Worm (Caenorhabditis elegans): ENCODE measurements around the gene C04E7.1.

Gene C04E7.1

DNA sequence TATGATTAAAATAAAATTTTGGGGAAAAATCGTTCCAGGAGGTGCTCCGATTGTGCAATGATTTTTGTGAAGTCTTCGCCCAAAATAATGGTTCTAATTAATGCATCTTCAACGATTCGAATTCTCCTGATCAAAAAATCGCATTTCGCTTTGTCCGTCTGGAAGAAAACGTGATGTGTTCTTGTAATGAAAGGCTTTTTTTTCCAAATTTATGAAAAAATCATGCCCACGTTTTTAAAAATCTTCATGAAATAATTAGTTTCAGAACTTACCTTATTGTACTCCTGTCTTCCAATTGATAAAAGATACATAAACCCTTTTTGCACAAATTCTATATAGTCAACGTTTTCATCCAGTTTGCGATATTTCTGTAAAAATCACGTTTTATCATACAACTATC is 31.7 kb downstream of the C04E7.1 start:
- TF ChIP-seq fos-1 (tag; optimal IDR thresholded peaks at IDR 0.05): no peak
- no peak for TF ChIP-seq ZK546.5 (tag; optimal IDR thresholded peaks at IDR 0.05)
- no peak for TF ChIP-seq nhr-6 (tag; optimal IDR thresholded peaks at IDR 0.05)
- peak in 1 of 2 experiments; percentile 92 for TF ChIP-seq unc-62 (GFP tag; optimal IDR thresholded peaks at IDR 0.05 in 1 of 2)
- no peak for TF ChIP-seq unc-62 (tag; optimal IDR thresholded peaks at IDR 0.05)
- no peak for TF ChIP-seq lin-39 (tag; optimal IDR thresholded peaks at IDR 0.05)
- TF ChIP-seq zip-2 (tag; optimal IDR thresholded peaks at IDR 0.05): no peak
- no peak for TF ChIP-seq ceh-62 (tag; optimal IDR thresholded peaks at IDR 0.05)

DNA sequence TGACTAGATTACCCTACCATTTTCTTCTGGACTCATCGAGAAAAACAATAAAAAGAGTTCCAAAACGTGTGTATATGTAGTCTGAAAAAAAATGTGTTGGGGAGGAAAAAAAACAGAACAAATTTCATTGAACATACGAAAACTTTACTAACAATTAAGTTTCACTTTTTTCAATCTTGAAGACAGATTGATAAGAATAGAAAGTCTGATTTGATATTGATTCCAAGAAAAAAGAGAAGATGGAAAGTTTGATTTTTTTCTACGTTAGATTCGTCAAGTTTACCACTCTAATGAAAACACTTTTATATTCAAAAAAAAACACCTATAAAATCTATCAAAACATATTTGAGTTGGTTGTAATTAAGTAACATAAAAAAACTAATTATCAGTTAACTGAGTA is 32.6 kb downstream of the C04E7.1 start, which contains the start of gene R04A9.9:
TSS of gene R04A9.9 (minus strand) at position 101 of the 400 bp plus-strand sequence.
- TF ChIP-seq ceh-82 (tag; optimal IDR thresholded peaks at IDR 0.05) (no peak), cey-2 (tag; optimal IDR thresholded peaks at IDR 0.05; ENCODE audit: borderline replicate concordance, insufficient read depth) (no peak), dmd-6 (GFP tag; IDR thresholded peaks at IDR 0.05) (no peak), lin-38 (GFP tag; IDR thresholded peaks at IDR 0.05) (no peak), daf-8 (GFP tag; IDR thresholded peaks at IDR 0.05) (no peak), egl-43 (GFP tag; IDR thresholded peaks at IDR 0.05) (no peak), ztf-11 (tag; optimal IDR thresholded peaks at IDR 0.05) (no peak), Y48G9A.11 (GFP tag; IDR thresholded peaks at IDR 0.05) (no peak), ctbp-1 (GFP tag; IDR thresholded peaks at IDR 0.05) (no peak), hmg-1.1 (GFP tag; IDR thresholded peaks at IDR 0.05) (no peak), F49E8.2 (tag; optimal IDR thresholded peaks at IDR 0.05; ENCODE audit: borderline replicate concordance) (no peak), ceh-32 (tag; optimal IDR thresholded peaks at IDR 0.05; ENCODE audit: poor library complexity) (no peak), ceh-20 (GFP tag; IDR thresholded peaks at IDR 0.05) (no peak), gei-8 (GFP tag; optimal IDR thresholded peaks at IDR 0.05) (no peak), dmd-8 (GFP tag; IDR thresholded peaks at IDR 0.05) (no peak)

DNA sequence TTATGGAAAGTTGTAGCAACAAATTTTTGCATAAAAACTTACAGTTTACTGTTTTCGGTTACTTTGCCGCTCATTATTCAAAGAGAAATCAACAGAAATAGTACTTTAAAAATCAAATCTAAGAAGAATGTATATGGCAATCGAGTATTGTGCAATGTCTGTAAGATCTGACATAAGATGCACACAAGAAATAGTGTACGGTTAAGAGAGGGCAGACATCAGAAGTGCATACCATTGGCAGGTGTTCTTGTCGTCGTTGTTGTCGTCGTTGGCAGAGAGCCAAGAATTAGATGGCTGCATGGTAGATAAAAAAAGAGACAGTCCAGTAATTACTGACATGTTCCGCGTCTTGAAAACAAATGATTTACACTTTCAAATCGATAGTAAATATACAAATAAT is 36.8 kb downstream of the C04E7.1 start, which contains the start of gene R04A9.7:
TSS of gene R04A9.7 (minus strand) at position 184 of the 400 bp plus-strand sequence.
- TF ChIP-seq rbr-2 (tag; optimal IDR thresholded peaks at IDR 0.05): no peak

DNA sequence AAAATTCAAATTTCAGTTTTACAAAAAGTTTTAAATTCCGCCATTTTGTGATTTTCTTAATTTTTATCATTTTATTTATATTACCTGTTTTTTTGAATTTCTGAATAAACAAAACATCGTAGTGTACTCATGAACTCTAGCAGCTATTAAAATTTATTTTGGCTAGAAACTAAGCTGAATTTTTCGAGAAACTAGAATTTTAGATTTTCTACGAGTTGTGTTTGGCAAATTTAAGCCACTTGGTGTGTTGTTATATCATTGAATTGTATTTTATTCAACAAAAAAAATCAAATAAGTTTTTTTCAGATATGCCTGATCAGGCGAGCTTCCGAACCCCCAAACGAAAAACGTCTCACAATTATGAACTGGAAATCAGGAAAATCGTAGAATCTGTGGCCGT is 39.4 kb downstream of the C04E7.1 start, which contains the start of gene R04A9.6:
TSS of gene R04A9.6 (plus strand) at position 301 of the 400 bp plus-strand sequence.
- TF ChIP-seq aha-1 (tag) (peak; percentile 73), F37D6.2 (tag; optimal IDR thresholded peaks at IDR 0.05) (no peak)

DNA sequence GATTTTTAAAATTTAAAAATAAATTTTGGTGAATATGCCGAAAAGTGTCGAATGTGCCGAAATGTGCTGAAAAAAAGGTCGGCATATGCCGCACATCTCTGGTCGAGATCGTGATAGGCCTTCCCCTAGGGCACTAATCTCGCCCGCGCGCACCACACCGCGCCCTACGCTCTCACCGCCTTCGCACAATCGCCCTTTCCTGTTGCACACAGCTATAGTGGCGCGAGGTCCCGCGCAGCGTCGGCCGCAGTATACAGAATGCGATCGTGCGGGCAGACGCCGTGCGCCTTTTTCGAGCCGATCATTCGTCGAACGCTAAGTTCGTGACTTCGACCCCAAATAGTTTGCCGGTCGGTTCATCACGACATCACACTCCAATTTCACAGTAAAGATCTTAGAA is 41.6 kb downstream of the C04E7.1 start:
- peak; percentile 61 for TF ChIP-seq aha-1 (tag)
- no peak for TF ChIP-seq lin-38 (GFP tag; IDR thresholded peaks at IDR 0.05)
- TF ChIP-seq nhr-11 (tag; optimal IDR thresholded peaks at IDR 0.05): no peak
- no peak for TF ChIP-seq saeg-2 (GFP tag; IDR thresholded peaks at IDR 0.05)
- TF ChIP-seq hlh-30 (tag; optimal IDR thresholded peaks at IDR 0.05; ENCODE audit: insufficient read depth): no peak
- peak; percentile 82 for TF ChIP-seq set-16 (GFP tag; IDR thresholded peaks at IDR 0.05)

DNA sequence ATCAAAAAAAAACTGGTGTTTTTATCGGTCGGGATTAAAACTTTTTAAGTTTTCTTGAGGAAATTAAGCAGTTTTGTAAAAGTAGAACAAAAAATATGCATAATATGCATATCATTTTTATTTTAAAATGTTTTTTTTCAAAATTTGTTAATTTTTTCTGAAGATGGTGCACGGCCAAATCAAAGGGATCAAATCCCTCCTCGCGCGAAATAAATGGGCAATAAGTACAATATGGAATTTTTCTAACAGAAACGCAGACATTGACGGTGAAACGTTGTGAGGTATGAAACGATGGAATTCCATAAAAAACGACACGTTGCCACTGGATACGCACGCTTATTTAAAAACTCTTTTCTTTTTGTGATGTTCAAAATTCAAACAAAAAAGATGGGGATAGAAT is 45.1 kb downstream of the C04E7.1 start:
- TF ChIP-seq duxl-1 (tag; optimal IDR thresholded peaks at IDR 0.05; ENCODE audit: poor library complexity): peak; percentile 67
- TF ChIP-seq T26A8.4 (GFP tag; IDR thresholded peaks at IDR 0.05): no peak
- no peak for TF ChIP-seq zip-2 (tag; optimal IDR thresholded peaks at IDR 0.05)
- TF ChIP-seq nhr-25 (tag; optimal IDR thresholded peaks at IDR 0.05; ENCODE audit: borderline replicate concordance, insufficient read depth): no peak
- TF ChIP-seq Y105C5A.15 (GFP tag; IDR thresholded peaks at IDR 0.05): no peak
- TF ChIP-seq dve-1 (tag; optimal IDR thresholded peaks at IDR 0.05; ENCODE audit: insufficient read depth): peak; percentile 12
- TF ChIP-seq hmg-1.1 (GFP tag; IDR thresholded peaks at IDR 0.05): peak; percentile 34; the same call in 1 of the 2 replicates
